Fruit fly (Drosophila melanogaster): ENCODE measurements around the gene how.
A peak's percentile ranks its signal among the peaks of the same experiment; 100 is the strongest.

DNA sequence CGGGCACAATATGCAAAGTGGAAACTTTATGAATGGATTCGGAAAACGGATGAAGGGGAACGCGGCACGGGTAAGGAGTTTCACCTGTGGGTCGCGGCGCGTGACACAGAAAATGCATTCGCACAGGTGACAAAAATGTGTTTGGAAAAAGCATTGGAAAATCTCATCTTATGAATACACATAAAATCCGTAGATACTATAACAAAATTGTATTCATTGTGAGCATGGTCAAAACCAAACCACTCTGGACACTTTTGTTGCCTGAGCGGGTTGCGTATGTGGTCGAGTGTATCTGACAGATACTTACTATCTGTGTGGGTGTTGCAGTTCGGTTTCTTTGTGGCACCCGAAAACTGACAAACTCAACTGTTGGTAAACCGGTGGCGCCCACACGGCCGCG lies 2.5 kb upstream of the how start:
- TF ChIP-seq Sox102F (GFP tag; optimal IDR thresholded peaks at IDR 0.05) (no peak), CG11902 (GFP tag; optimal IDR thresholded peaks at IDR 0.05) (peak; percentile 35), salr (GFP tag; optimal IDR thresholded peaks at IDR 0.05) (no peak), dsx (GFP tag; optimal IDR thresholded peaks at IDR 0.05; ENCODE audit: poor library complexity, severe bottlenecking) (peak; percentile 11), Sox15 (GFP tag; optimal IDR thresholded peaks at IDR 0.05) (peak; percentile 42), Eip78C (GFP tag) (peak; percentile 92), spab (GFP tag; optimal IDR thresholded peaks at IDR 0.05) (no peak), eg (GFP tag; IDR thresholded peaks at IDR 0.05) (peak; percentile 94), CG15336 (GFP tag; IDR thresholded peaks at IDR 0.05) (peak; percentile 95), Hr39 (GFP tag; optimal IDR thresholded peaks at IDR 0.05) (no peak), CG6854 (GFP tag; optimal IDR thresholded peaks at IDR 0.05) (no peak), CG31627 (GFP tag; optimal IDR thresholded peaks at IDR 0.05) (peak; percentile 70), vri (GFP tag; optimal IDR thresholded peaks at IDR 0.05) (no peak)

All from whole organism, prepupa.